Worm (Caenorhabditis elegans) whole organism, young adult: Measurements from ENCODE around the gene F36H1.3.

Experiments used
- B0035.1 ChIP-seq: sonication (generic microtip); optimal IDR thresholded peaks from 2 replicates; lab custom pipeline; 2016; ENCODE audit warnings: missing genetic modification characterization, mild to moderate bottlenecking, missing compliant biosample characterization, missing genotype, missing genetic modification reagents
- B0336.3 ChIP-seq: fragments of 200-800 bp; sonication (Bioruptor generic); IDR thresholded peaks from 2 replicates; pipeline ENCODE4 v1.3.6; 2022; ENCODE audit warnings: missing genetic modification characterization, missing compliant biosample characterization
- D2030.7 ChIP-seq: fragments of 200-800 bp; sonication (Bioruptor generic); IDR thresholded peaks from 2 replicates; pipeline ENCODE4 v1.3.6; 2022; ENCODE audit warnings: missing genetic modification reagents, missing genetic modification characterization, missing compliant biosample characterization
- F10E7.11 ChIP-seq: sonication (generic microtip); optimal IDR thresholded peaks from 2 replicates; lab custom pipeline; 2017; ENCODE audit warnings: mild to moderate bottlenecking, missing genetic modification characterization, moderate library complexity, missing compliant biosample characterization
- F23B12.7 ChIP-seq: sonication (generic microtip); optimal IDR thresholded peaks from 2 replicates; lab custom pipeline; 2017; ENCODE audit warnings: missing genetic modification characterization, mild to moderate bottlenecking, missing compliant biosample characterization, antibody characterized with exemption, moderate library complexity; ENCODE audit not compliant: insufficient read depth
- F33H1.4 ChIP-seq: fragments of 200-800 bp; sonication (Bioruptor generic); IDR thresholded peaks from 2 replicates; pipeline ENCODE4 v1.3.6; 2022; ENCODE audit warnings: missing genetic modification reagents, missing genetic modification characterization, missing compliant biosample characterization
- F55B11.4 ChIP-seq: sonication (generic microtip); optimal IDR thresholded peaks from 2 replicates; lab custom pipeline; 2016; ENCODE audit warnings: missing compliant biosample characterization, missing genetic modification characterization, borderline replicate concordance; ENCODE audit not compliant: insufficient read depth
- K12H6.12 ChIP-seq: fragments of 200-800 bp; sonication (Bioruptor generic); optimal IDR thresholded peaks from 2 replicates; lab custom pipeline; 2018; ENCODE audit warnings: mild to moderate bottlenecking, missing genetic modification characterization, missing compliant biosample characterization
- Y53F4B.3 ChIP-seq: fragments of 200-800 bp; sonication (Bioruptor generic); IDR thresholded peaks from 2 replicates; pipeline ENCODE4 v1.3.6; 2022; ENCODE audit warnings: missing genetic modification reagents, missing genetic modification characterization, missing compliant biosample characterization
- Y67H2A.10 ChIP-seq: fragments of 200-800 bp; sonication (Bioruptor generic); conservative IDR thresholded peaks from 2 replicates; pipeline ENCODE4 v1.3.6; 2022; ENCODE audit warnings: missing genetic modification reagents, missing genetic modification characterization, missing compliant biosample characterization
- ZK185.1 ChIP-seq: sonication (generic microtip); optimal IDR thresholded peaks from 2 replicates; lab custom pipeline; 2016; ENCODE audit warnings: mild to moderate bottlenecking, missing genetic modification characterization, missing compliant biosample characterization; ENCODE audit not compliant: poor library complexity, severe bottlenecking
- akir-1 ChIP-seq: fragments of 200-800 bp; sonication (Bioruptor generic); optimal IDR thresholded peaks from 2 replicates; lab custom pipeline; 2018; ENCODE audit warnings: mild to moderate bottlenecking, missing genetic modification characterization, moderate library complexity, missing compliant biosample characterization
- ama-1 ChIP-seq, 3 experiments: fragments of 150-350 bp in 1 of 3; sonication (generic microtip) in 2 of 3; optimal IDR thresholded peaks; 2 replicates each; lab custom pipeline; 2014 to 2018; ENCODE audit warnings: missing biosample characterization in 2 of 3, missing genetic modification characterization in 2 of 3, missing genetic modification reagents in 2 of 3
- atf-7 ChIP-seq: sonication (generic microtip); optimal IDR thresholded peaks from 2 replicates; lab custom pipeline; 2017; ENCODE audit warnings: mild to moderate bottlenecking, missing genetic modification characterization, missing compliant biosample characterization
- athp-1 ChIP-seq: sonication (generic microtip); optimal IDR thresholded peaks from 2 replicates; lab custom pipeline; 2017; ENCODE audit warnings: mild to moderate bottlenecking, missing genetic modification characterization, missing compliant biosample characterization
- attf-6 ChIP-seq: fragments of 200-800 bp; sonication (Bioruptor generic); IDR thresholded peaks from 2 replicates; pipeline ENCODE4 v1.3.6; 2022; ENCODE audit warnings: missing genetic modification reagents, missing genetic modification characterization, missing compliant biosample characterization
- bed-2 ChIP-seq: fragments of 200-800 bp; sonication (Bioruptor generic); IDR thresholded peaks from 2 replicates; pipeline ENCODE4 v1.3.6; 2022; ENCODE audit warnings: missing genetic modification reagents, missing genetic modification characterization, missing compliant biosample characterization
- cebp-1 ChIP-seq, 2 experiments: fragments of 200-800 bp in 1 of 2; sonication (Bioruptor generic) in 1 of 2; sonication (generic microtip) in 1 of 2; IDR thresholded peaks in 1 of 2; optimal IDR thresholded peaks in 1 of 2; 2 replicates each; pipeline versions ENCODE4 v1.3.6 to Lab custom; 2017 to 2022; ENCODE audit warnings: missing compliant biosample characterization in 2 of 2, missing genetic modification characterization in 2 of 2, mild to moderate bottlenecking in 1 of 2, missing genetic modification reagents in 1 of 2, moderate library complexity in 1 of 2
- ceh-58 ChIP-seq: fragments of 200-800 bp; sonication (Bioruptor generic); IDR thresholded peaks from 2 replicates; pipeline ENCODE4 v1.3.6; 2022; ENCODE audit warnings: missing genetic modification characterization, missing compliant biosample characterization
- egl-44 ChIP-seq: fragments of 200-800 bp; sonication (Bioruptor generic); IDR thresholded peaks from 2 replicates; pipeline ENCODE4 v1.3.6; 2022; ENCODE audit warnings: missing genetic modification reagents, missing genetic modification characterization, missing compliant biosample characterization
- ets-4 ChIP-seq: fragments of 200-800 bp; sonication (Bioruptor generic); optimal IDR thresholded peaks from 2 replicates; lab custom pipeline; 2018; ENCODE audit warnings: mild to moderate bottlenecking, missing genetic modification characterization, missing compliant biosample characterization
- hlh-12 ChIP-seq: sonication (generic microtip); optimal IDR thresholded peaks from 2 replicates; lab custom pipeline; 2016; ENCODE audit warnings: missing genetic modification characterization, missing compliant biosample characterization
- hlh-26 ChIP-seq: fragments of 200-800 bp; sonication (Bioruptor generic); conservative IDR thresholded peaks from 2 replicates; pipeline ENCODE4 v1.3.6; 2022; ENCODE audit warnings: missing genetic modification reagents, missing genetic modification characterization, missing compliant biosample characterization
- hmg-20 ChIP-seq: fragments of 200-800 bp; sonication (Bioruptor generic); IDR thresholded peaks from 2 replicates; pipeline ENCODE4 v1.3.6; 2022; ENCODE audit warnings: missing genetic modification reagents, missing genetic modification characterization, missing compliant biosample characterization
- hrde-1 ChIP-seq: sonication (generic microtip); optimal IDR thresholded peaks from 2 replicates; lab custom pipeline; 2016; ENCODE audit warnings: missing genetic modification characterization, mild to moderate bottlenecking, missing compliant biosample characterization, moderate library complexity, missing genotype, missing genetic modification reagents, borderline replicate concordance
- let-526 ChIP-seq: fragments of 200-800 bp; sonication (Bioruptor generic); IDR thresholded peaks from 2 replicates; pipeline ENCODE4 v1.3.6; 2022; ENCODE audit warnings: missing genetic modification reagents, missing genetic modification characterization, missing compliant biosample characterization
- let-607 ChIP-seq, 2 experiments: fragments of 200-800 bp in 1 of 2; sonication (Bioruptor generic) in 1 of 2; sonication (generic microtip) in 1 of 2; optimal IDR thresholded peaks; 2 replicates each; lab custom pipeline; 2016 to 2018; ENCODE audit warnings: mild to moderate bottlenecking in 2 of 2, missing compliant biosample characterization in 2 of 2, missing genetic modification characterization in 2 of 2, moderate library complexity in 2 of 2, missing genotype in 1 of 2
- lin-35 ChIP-seq, 3 experiments: fragments of 150-350 bp in 2 of 3; sonication (generic microtip) in 1 of 3; optimal IDR thresholded peaks; 2 replicates each; lab custom pipeline; 2014 to 2018; ENCODE audit warnings: missing biosample characterization in 3 of 3, missing genetic modification characterization in 3 of 3, missing genetic modification reagents in 3 of 3
- lin-40 ChIP-seq: sonication (generic microtip); optimal IDR thresholded peaks from 2 replicates; lab custom pipeline; 2016; ENCODE audit warnings: missing genetic modification characterization, mild to moderate bottlenecking, missing compliant biosample characterization, missing genotype, missing genetic modification reagents
- madf-10 ChIP-seq: sonication (generic microtip); optimal IDR thresholded peaks from 2 replicates; lab custom pipeline; 2016; ENCODE audit warnings: mild to moderate bottlenecking, missing genetic modification characterization, missing compliant biosample characterization
- madf-8 ChIP-seq: fragments of 200-800 bp; sonication (Bioruptor generic); conservative IDR thresholded peaks from 2 replicates; pipeline ENCODE4 v1.3.6; 2022; ENCODE audit warnings: missing genetic modification reagents, missing genetic modification characterization, missing compliant biosample characterization
- nfyb-1 ChIP-seq: fragments of 200-800 bp; sonication (Bioruptor generic); IDR thresholded peaks from 2 replicates; pipeline ENCODE4 v1.3.6; 2022; ENCODE audit warnings: missing genetic modification reagents, missing genetic modification characterization, missing compliant biosample characterization
- nhr-80 ChIP-seq: sonication (generic microtip); optimal IDR thresholded peaks from 2 replicates; lab custom pipeline; 2016; ENCODE audit warnings: missing genetic modification characterization, missing compliant biosample characterization
- nhr-90 ChIP-seq: sonication (generic microtip); optimal IDR thresholded peaks from 2 replicates; lab custom pipeline; 2016; ENCODE audit warnings: missing genotype, mild to moderate bottlenecking, missing genetic modification characterization, missing compliant biosample characterization
- pbrm-1 ChIP-seq: fragments of 200-800 bp; sonication (Bioruptor generic); IDR thresholded peaks from 2 replicates; pipeline ENCODE4 v1.3.6; 2022; ENCODE audit warnings: missing genetic modification reagents, missing genetic modification characterization, missing compliant biosample characterization
- rcor-1 ChIP-seq: fragments of 200-800 bp; sonication (Bioruptor generic); IDR thresholded peaks from 2 replicates; pipeline ENCODE4 v1.3.6; 2022; ENCODE audit warnings: missing genetic modification reagents, missing genetic modification characterization, missing compliant biosample characterization
- rec-8 ChIP-seq, 2 experiments: sonication (generic microtip); optimal IDR thresholded peaks; 2 replicates each; lab custom pipeline; 2016; ENCODE audit warnings: mild to moderate bottlenecking in 2 of 2, missing genetic modification characterization in 2 of 2, missing genetic modification reagents in 2 of 2, missing genotype in 2 of 2, missing biosample characterization in 1 of 2, missing compliant biosample characterization in 1 of 2, moderate library complexity in 1 of 2
- repo-1 ChIP-seq: sonication (generic microtip); optimal IDR thresholded peaks from 2 replicates; lab custom pipeline; 2017; ENCODE audit warnings: mild to moderate bottlenecking, missing genetic modification characterization, missing compliant biosample characterization
- snpc-1.3 ChIP-seq: sonication (generic microtip); optimal IDR thresholded peaks from 2 replicates; lab custom pipeline; 2017; ENCODE audit warnings: missing genetic modification characterization, mild to moderate bottlenecking, missing compliant biosample characterization, antibody characterized with exemption, moderate library complexity, missing genotype, missing genetic modification reagents; ENCODE audit not compliant: insufficient read depth
- snpc-4 ChIP-seq, 5 experiments: fragments of 150-350 bp in 1 of 5; sonication (generic microtip) in 4 of 5; optimal IDR thresholded peaks; 2 replicates each; lab custom pipeline; 2014 to 2018; ENCODE audit warnings: missing genetic modification characterization in 5 of 5, missing biosample characterization in 3 of 5, antibody characterized with exemption in 2 of 5, mild to moderate bottlenecking in 2 of 5, missing compliant biosample characterization in 2 of 5, missing genotype in 2 of 5, moderate library complexity in 2 of 5, missing genetic modification reagents in 1 of 5
- somi-1 ChIP-seq: fragments of 200-800 bp; sonication (Bioruptor generic); optimal IDR thresholded peaks from 2 replicates; lab custom pipeline; 2018; ENCODE audit warnings: mild to moderate bottlenecking, missing genetic modification characterization, missing compliant biosample characterization
- tbp1 ChIP-seq: fragments of 200-800 bp; sonication (Bioruptor generic); optimal IDR thresholded peaks from 2 replicates; lab custom pipeline; 2018; ENCODE audit warnings: mild to moderate bottlenecking, missing genetic modification characterization, missing compliant biosample characterization
- tlf-1 ChIP-seq: fragments of 200-800 bp; sonication (Bioruptor generic); optimal IDR thresholded peaks from 2 replicates; lab custom pipeline; 2018; ENCODE audit warnings: mild to moderate bottlenecking, missing genetic modification characterization, missing compliant biosample characterization
- ztf-22 ChIP-seq: fragments of 200-800 bp; sonication (Bioruptor generic); optimal IDR thresholded peaks from 2 replicates; lab custom pipeline; 2018; ENCODE audit warnings: mild to moderate bottlenecking, missing genetic modification characterization, moderate library complexity, missing compliant biosample characterization

Gene F36H1.3

ce11 chrIV:11082789-11083235, 32.9 kb downstream of the F36H1.3 start (continued):
- TF ChIP-seq egl-44 (peak; percentile 54; the same call in 1 of the 2 replicates), madf-10 (peak; percentile 84), F55B11.4 (tag; lab: Kevin White, UChicago) (no peak), hrde-1 (tag; lab: Kevin White, UChicago) (no peak), F23B12.7 (peak; percentile 27), akir-1 (GFP tag; lab: Kevin White, UChicago) (peak; percentile 51), somi-1 (GFP tag; lab: Kevin White, UChicago) (peak; percentile 74), madf-8 (GFP tag; lab: Robert Waterston, UW) (no peak), B0035.1 (peak; percentile 46), snpc-4 (GFP tag; optimal IDR thresholded peaks at IDR 0.05; lab: Kevin White, UChicago) (no peak), snpc-4 (tag; optimal IDR thresholded peaks at IDR 0.05; lab: Kevin White, UChicago) (peak; percentile 47 to 73 (median 58)), lin-40 (tag; lab: Kevin White, UChicago) (peak; percentile 93), nfyb-1 (GFP tag; lab: Robert Waterston, UW) (peak; percentile 90), rcor-1 (GFP tag; lab: Robert Waterston, UW) (peak; percentile 63), snpc-1.3 (tag; lab: Kevin White, UChicago) (no peak), repo-1 (tag; lab: Kevin White, UChicago) (peak; percentile 79), D2030.7 (GFP tag; lab: Robert Waterston, UW) (no peak), tbp1 (peak; percentile 65), ztf-22 (GFP tag; lab: Kevin White, UChicago) (peak; percentile 81), atf-7 (tag; lab: Kevin White, UChicago) (peak; percentile 87), let-607 (tag; optimal IDR thresholded peaks at IDR 0.05; lab: Kevin White, UChicago) (peak; percentile 85 to 87), B0336.3 (GFP tag; lab: Robert Waterston, UW) (peak; percentile 89), F33H1.4 (GFP tag; lab: Robert Waterston, UW) (peak; percentile 62), ama-1 (optimal IDR thresholded peaks at IDR 0.05; lab: Kevin White, UChicago) (peak; percentile 24), ama-1 (GFP tag; optimal IDR thresholded peaks at IDR 0.05; lab: Kevin White, UChicago) (peak in 1 of 2 experiments; percentile 40), ZK185.1 (peak; percentile 91), cebp-1 (GFP tag; IDR thresholded peaks at IDR 0.05; lab: Robert Waterston, UW) (0 out of 2 replicates have a peak, but pooled peaks have one; percentile 56), cebp-1 (tag; optimal IDR thresholded peaks at IDR 0.05; lab: Kevin White, UChicago) (peak; percentile 92), ets-4 (peak; percentile 73), let-526 (GFP tag; lab: Robert Waterston, UW) (0 out of 2 replicates have a peak, but pooled peaks have one; percentile 60), ceh-58 (GFP tag; lab: Robert Waterston, UW) (no peak), nhr-90 (tag; lab: Kevin White, UChicago) (peak; percentile 74), rec-8 (tag; optimal IDR thresholded peaks at IDR 0.05; lab: Kevin White, UChicago) (peak in 1 of 2 experiments; percentile 7), Y53F4B.3 (no peak), pbrm-1 (GFP tag; lab: Robert Waterston, UW) (peak; percentile 82; the same call in 1 of the 2 replicates), hlh-12 (tag; lab: Kevin White, UChicago) (no peak), nhr-80 (peak; percentile 75), hlh-26 (GFP tag; lab: Robert Waterston, UW) (no peak), lin-35 (GFP tag; optimal IDR thresholded peaks at IDR 0.05; lab: Kevin White, UChicago) (peak in 1 of 3 experiments; percentile 87), attf-6 (GFP tag; lab: Robert Waterston, UW) (peak; percentile 13; the same call in 1 of the 2 replicates), F10E7.11 (peak; percentile 0), hmg-20 (GFP tag; lab: Robert Waterston, UW) (0 out of 2 replicates have a peak, but pooled peaks have one; percentile 16), bed-2 (peak; percentile 30; the same call in 1 of the 2 replicates), K12H6.12 (peak; percentile 90), Y67H2A.10 (GFP tag; lab: Robert Waterston, UW) (peak; percentile 54; the same call in 1 of the 2 replicates), tlf-1 (GFP tag; lab: Kevin White, UChicago) (peak; percentile 81), athp-1 (tag; lab: Kevin White, UChicago) (peak; percentile 85)
